Worm (Caenorhabditis elegans): Measurements from ENCODE around the gene D1079.1.

D1079.1 gene

ce11 chrX:4453820-4454219, 50.9 kb downstream of the D1079.1 start, which contains the start of gene F02E8.4:
F02E8.4 (plus strand) TSS chrX:4454120.
- TF ChIP-seq aly-1 (tag; optimal IDR thresholded peaks at IDR 0.05) (no peak), hnd-1 (tag; optimal IDR thresholded peaks at IDR 0.05) (no peak), ceh-36 (tag; optimal IDR thresholded peaks at IDR 0.05) (no peak), hmg-4 (GFP tag; optimal IDR thresholded peaks at IDR 0.05) (no peak), tbx-37 (GFP tag; conservative IDR thresholded peaks at IDR 0.05) (no peak), sea-1 (GFP tag; conservative IDR thresholded peaks at IDR 0.05) (no peak), pes-1 (GFP tag; IDR thresholded peaks at IDR 0.05) (no peak), F13C5.2 (tag; optimal IDR thresholded peaks at IDR 0.05) (no peak), scrt-1 (GFP tag; IDR thresholded peaks at IDR 0.05) (no peak), tra-4 (tag; optimal IDR thresholded peaks at IDR 0.05) (no peak), hmbx-1 (tag; optimal IDR thresholded peaks at IDR 0.05) (no peak), ets-7 (tag; optimal IDR thresholded peaks at IDR 0.05) (no peak), ama-1 (optimal IDR thresholded peaks at IDR 0.05) (no peak), tbx-11 (GFP tag; IDR thresholded peaks at IDR 0.05) (no peak), B0310.2 (tag; optimal IDR thresholded peaks at IDR 0.05) (no peak), flt-1 (GFP tag; IDR thresholded peaks at IDR 0.05) (no peak), ceh-13 (GFP tag; optimal IDR thresholded peaks at IDR 0.05) (no peak)

- TF ChIP-seq hmg-4 (GFP tag; optimal IDR thresholded peaks at IDR 0.05), result peak; percentile 59
- TF ChIP-seq pes-1 (GFP tag; IDR thresholded peaks at IDR 0.05), result no peak
- peak; percentile 76 for TF ChIP-seq F13C5.2 (tag; optimal IDR thresholded peaks at IDR 0.05)
Observed at ce11 chrX:4457853-4458322, 54.9 kb downstream of the D1079.1 start, which contains the start of gene aps-2. aps-2 (plus strand) TSS chrX:4458272.

Measured in whole organism, early embryonic.